Fruit fly (Drosophila melanogaster) whole organism, embryonic: ENCODE results near the gene CG33299.

ENCODE experiments used
- Atf3 ChIP-seq: fragments of 200-800 bp; sonication (Bioruptor generic); optimal IDR thresholded peaks from 3 replicates; lab custom pipeline; 2016; ENCODE audit warnings: missing biosample characterization, missing genetic modification characterization
- CG1024 ChIP-seq: fragments of 200-800 bp; sonication (Bioruptor generic); IDR thresholded peaks from 2 replicates; pipeline ENCODE4 v1.3.6; 2022; ENCODE audit warnings: missing biosample characterization, missing genetic modification characterization
- CG11456 ChIP-seq: fragments of 200-800 bp; sonication (Bioruptor generic); IDR thresholded peaks from 3 replicates; pipeline ENCODE4 v1.3.6; 2022; ENCODE audit warnings: missing biosample characterization, missing genetic modification characterization
- CG14710 ChIP-seq: fragments of 200-800 bp; sonication (Bioruptor generic); optimal IDR thresholded peaks from 3 replicates; lab custom pipeline; 2019; ENCODE audit warnings: missing biosample characterization, mild to moderate bottlenecking, missing genetic modification characterization, moderate library complexity
- CG15514 ChIP-seq: fragments of 200-800 bp; sonication (Bioruptor generic); optimal IDR thresholded peaks from 3 replicates; lab custom pipeline; 2017; ENCODE audit warnings: missing biosample characterization, missing genetic modification characterization, mild to moderate bottlenecking, moderate library complexity, missing genetic modification reagents
- CG17328 ChIP-seq: fragments of 200-800 bp; sonication (Bioruptor generic); IDR thresholded peaks from 2 replicates; pipeline ENCODE4 v1.3.6; 2022; ENCODE audit warnings: missing biosample characterization, missing genetic modification characterization
- CG17829 ChIP-seq: fragments of 200-800 bp; optimal IDR thresholded peaks from 2 replicates; lab custom pipeline; 2019; ENCODE audit warnings: missing biosample characterization, mild to moderate bottlenecking, missing genetic modification characterization, moderate library complexity
- CG18476 ChIP-seq: fragments of 200-800 bp; sonication (Bioruptor generic); optimal IDR thresholded peaks from 2 replicates; lab custom pipeline; 2016; ENCODE audit warnings: missing biosample characterization, mild to moderate bottlenecking, missing genetic modification characterization
- CG18599 ChIP-seq: fragments of 200-800 bp; sonication (Bioruptor generic); optimal IDR thresholded peaks from 3 replicates; lab custom pipeline; 2017; ENCODE audit warnings: missing biosample characterization, missing genetic modification characterization, mild to moderate bottlenecking, moderate library complexity, missing genetic modification reagents
- CG2199 ChIP-seq: fragments of 200-800 bp; sonication (Bioruptor generic); IDR thresholded peaks from 3 replicates; pipeline ENCODE4 v1.3.6; 2022; ENCODE audit warnings: missing biosample characterization, missing genetic modification characterization
- CG3065 ChIP-seq: fragments of 200-800 bp; sonication (Bioruptor generic); optimal IDR thresholded peaks from 2 replicates; lab custom pipeline; 2016; ENCODE audit warnings: missing biosample characterization, missing genetic modification characterization
- CG31365 ChIP-seq: fragments of 200-800 bp; sonication (Bioruptor generic); optimal IDR thresholded peaks from 2 replicates; lab custom pipeline; 2018; ENCODE audit warnings: missing biosample characterization, mild to moderate bottlenecking, missing genetic modification characterization
- CG3838 ChIP-seq: fragments of 200-800 bp; sonication (Bioruptor generic); optimal IDR thresholded peaks from 3 replicates; lab custom pipeline; 2016; ENCODE audit warnings: missing biosample characterization, missing genetic modification characterization
- CG3847 ChIP-seq: fragments of 200-800 bp; sonication (Bioruptor generic); IDR thresholded peaks from 2 replicates; pipeline ENCODE4 v1.3.6; 2022; ENCODE audit warnings: missing biosample characterization, missing genetic modification characterization
- CG4328 ChIP-seq: fragments of 200-800 bp; sonication (Bioruptor generic); optimal IDR thresholded peaks from 3 replicates; lab custom pipeline; 2017; ENCODE audit warnings: missing biosample characterization, missing genetic modification reagents, missing genetic modification characterization
- CG7357 ChIP-seq: fragments of 200-800 bp; sonication (Bioruptor generic); IDR thresholded peaks from 3 replicates; pipeline ENCODE4 v1.3.6; 2022; ENCODE audit warnings: missing biosample characterization, missing genetic modification characterization
- CG8388 ChIP-seq: fragments of 200-800 bp; sonication (Bioruptor generic); optimal IDR thresholded peaks from 2 replicates; lab custom pipeline; 2019; ENCODE audit warnings: missing biosample characterization, mild to moderate bottlenecking, missing genetic modification characterization, moderate library complexity
- CG9609 ChIP-seq: fragments of 200-800 bp; sonication (Bioruptor generic); optimal IDR thresholded peaks from 3 replicates; lab custom pipeline; 2016; ENCODE audit warnings: missing biosample characterization, missing genetic modification characterization
- D ChIP-seq, 2 experiments: fragments of 200-800 bp in 1 of 2; fragments of >200 bp in 1 of 2; sonication (Bioruptor generic) in 1 of 2; optimal IDR thresholded peaks; 2 replicates in 1 of 2; 3 replicates in 1 of 2; lab custom pipeline; 2017; ENCODE audit warnings: mild to moderate bottlenecking in 1 of 2, missing biosample characterization in 1 of 2, missing genetic modification characterization in 1 of 2, missing genetic modification reagents in 1 of 2
- E2f1 ChIP-seq: fragments of 200-800 bp; sonication (Bioruptor generic); IDR thresholded peaks from 2 replicates; pipeline ENCODE4 v1.3.6; 2022; ENCODE audit warnings: missing biosample characterization, missing genetic modification characterization
- Gug ChIP-seq: fragments of 200-800 bp; sonication (Bioruptor generic); IDR thresholded peaks from 4 replicates; pipeline ENCODE4 v1.3.6; 2022; ENCODE audit warnings: missing biosample characterization, missing genetic modification characterization
- HLH54F ChIP-seq: fragments of 200-800 bp; sonication (Bioruptor generic); optimal IDR thresholded peaks from 3 replicates; lab custom pipeline; 2016; ENCODE audit warnings: missing biosample characterization, missing genetic modification characterization
- Lpt ChIP-seq: fragments of >200 bp; optimal IDR thresholded peaks from 2 replicates; lab custom pipeline; 2018; ENCODE audit warnings: missing biosample characterization, missing genetic modification characterization
- Scr ChIP-seq: fragments of 200-800 bp; sonication (Bioruptor generic); IDR thresholded peaks from 2 replicates; pipeline ENCODE4 v1.3.6; 2022; ENCODE audit warnings: missing biosample characterization, missing genetic modification characterization; ENCODE audit not compliant: partially characterized antibody
- Sin3A ChIP-seq: fragments of >200 bp; optimal IDR thresholded peaks from 2 replicates; lab custom pipeline; 2018
- Sry-β ChIP-seq: fragments of 200-800 bp; sonication (Bioruptor generic); optimal IDR thresholded peaks from 2 replicates; lab custom pipeline; 2018; ENCODE audit warnings: missing biosample characterization, mild to moderate bottlenecking, missing genetic modification characterization, moderate library complexity
- Sry-δ ChIP-seq: fragments of 200-800 bp; sonication (Bioruptor generic); optimal IDR thresholded peaks from 2 replicates; lab custom pipeline; 2016; ENCODE audit warnings: missing biosample characterization, missing genetic modification characterization
- YL-1 ChIP-seq: fragments of 200-800 bp; sonication (Bioruptor generic); optimal IDR thresholded peaks from 3 replicates; lab custom pipeline; 2017; ENCODE audit warnings: missing biosample characterization, mild to moderate bottlenecking, missing genetic modification characterization
- chinmo ChIP-seq: fragments of 200-800 bp; sonication (Bioruptor generic); IDR thresholded peaks from 4 replicates; pipeline ENCODE4 v1.3.6; 2022; ENCODE audit warnings: missing biosample characterization, missing genetic modification characterization; ENCODE audit not compliant: partially characterized antibody
- croc ChIP-seq: fragments of 200-800 bp; sonication (Bioruptor generic); conservative IDR thresholded peaks from 3 replicates; pipeline ENCODE4 v1.3.6; 2022; ENCODE audit warnings: missing biosample characterization, missing genetic modification characterization
- disco-r ChIP-seq: fragments of 200-800 bp; sonication (Bioruptor generic); optimal IDR thresholded peaks from 2 replicates; lab custom pipeline; 2016; ENCODE audit warnings: missing biosample characterization, missing genetic modification characterization
- fd102C ChIP-seq: fragments of 200-800 bp; sonication (Bioruptor generic); optimal IDR thresholded peaks from 2 replicates; lab custom pipeline; 2018; ENCODE audit warnings: missing biosample characterization, mild to moderate bottlenecking, missing genetic modification characterization, moderate library complexity
- ftz-f1 ChIP-seq: fragments of 200-800 bp; sonication (Bioruptor generic); optimal IDR thresholded peaks from 2 replicates; lab custom pipeline; 2016; ENCODE audit warnings: missing biosample characterization, missing genetic modification characterization
- gce ChIP-seq: fragments of 200-800 bp; sonication (Bioruptor generic); IDR thresholded peaks from 3 replicates; pipeline ENCODE4 v1.3.6; 2022; ENCODE audit warnings: missing biosample characterization, missing genetic modification characterization
- gcm ChIP-seq: fragments of 200-800 bp; sonication (Bioruptor generic); optimal IDR thresholded peaks from 2 replicates; lab custom pipeline; 2019; ENCODE audit warnings: missing biosample characterization, mild to moderate bottlenecking, missing genetic modification characterization, moderate library complexity
- gsb ChIP-seq: fragments of 200-800 bp; sonication (Bioruptor generic); IDR thresholded peaks from 2 replicates; pipeline ENCODE4 v1.3.6; 2022; ENCODE audit warnings: missing biosample characterization, missing genetic modification characterization
- ken ChIP-seq: fragments of 200-800 bp; sonication (Bioruptor generic); IDR thresholded peaks from 3 replicates; pipeline ENCODE4 v1.3.6; 2022; ENCODE audit warnings: missing biosample characterization, missing genetic modification characterization
- lov ChIP-seq, 2 experiments: fragments of 200-800 bp in 1 of 2; fragments of >200 bp in 1 of 2; sonication (Bioruptor generic) in 1 of 2; IDR thresholded peaks in 1 of 2; optimal IDR thresholded peaks in 1 of 2; 2 replicates in 1 of 2; 3 replicates in 1 of 2; pipeline versions ENCODE4 v1.3.6 to Lab custom; 2017 to 2022; ENCODE audit warnings: missing biosample characterization in 1 of 2, missing genetic modification characterization in 1 of 2
- luna ChIP-seq: fragments of 200-800 bp; sonication (Bioruptor generic); optimal IDR thresholded peaks from 2 replicates; lab custom pipeline; 2016; ENCODE audit warnings: missing biosample characterization, missing genetic modification characterization
- oc ChIP-seq: fragments of 200-800 bp; sonication (Bioruptor generic); optimal IDR thresholded peaks from 2 replicates; lab custom pipeline; 2018; ENCODE audit warnings: missing biosample characterization, mild to moderate bottlenecking, missing genetic modification characterization, moderate library complexity
- salm ChIP-seq: fragments of 200-800 bp; sonication (Bioruptor generic); optimal IDR thresholded peaks from 2 replicates; lab custom pipeline; 2018; ENCODE audit warnings: missing biosample characterization, mild to moderate bottlenecking, missing genetic modification characterization
- seq ChIP-seq: fragments of 200-800 bp; sonication (Bioruptor generic); IDR thresholded peaks from 2 replicates; pipeline ENCODE4 v1.3.6; 2022; ENCODE audit warnings: missing biosample characterization, missing genetic modification characterization
- sna ChIP-seq: fragments of 200-800 bp; sonication (Bioruptor generic); IDR thresholded peaks from 2 replicates; pipeline ENCODE4 v1.3.6; 2022; ENCODE audit warnings: missing biosample characterization, missing genetic modification characterization; ENCODE audit not compliant: partially characterized antibody
- stwl ChIP-seq: fragments of 200-800 bp; sonication (Bioruptor generic); optimal IDR thresholded peaks from 3 replicates; lab custom pipeline; 2018; ENCODE audit warnings: missing biosample characterization, mild to moderate bottlenecking, missing genetic modification characterization, moderate library complexity
- tin ChIP-seq: fragments of 200-800 bp; sonication (Bioruptor generic); optimal IDR thresholded peaks from 3 replicates; lab custom pipeline; 2016; ENCODE audit warnings: missing biosample characterization, missing genetic modification characterization
- trem ChIP-seq: fragments of 200-800 bp; optimal IDR thresholded peaks from 3 replicates; lab custom pipeline; 2019; ENCODE audit warnings: missing biosample characterization, mild to moderate bottlenecking, missing genetic modification characterization, moderate library complexity
- wdn ChIP-seq: fragments of 200-800 bp; sonication (Bioruptor generic); IDR thresholded peaks from 2 replicates; pipeline ENCODE4 v1.3.6; 2022; ENCODE audit warnings: missing biosample characterization, missing genetic modification characterization
- zf30C ChIP-seq: fragments of 200-800 bp; sonication (Bioruptor generic); optimal IDR thresholded peaks from 3 replicates; lab custom pipeline; 2018; ENCODE audit warnings: missing biosample characterization, mild to moderate bottlenecking, missing genetic modification characterization
- zfh2 ChIP-seq: fragments of 200-800 bp; sonication (Bioruptor generic); optimal IDR thresholded peaks from 2 replicates; lab custom pipeline; 2016; ENCODE audit warnings: missing biosample characterization, missing genetic modification characterization

Gene CG33299

DNA sequence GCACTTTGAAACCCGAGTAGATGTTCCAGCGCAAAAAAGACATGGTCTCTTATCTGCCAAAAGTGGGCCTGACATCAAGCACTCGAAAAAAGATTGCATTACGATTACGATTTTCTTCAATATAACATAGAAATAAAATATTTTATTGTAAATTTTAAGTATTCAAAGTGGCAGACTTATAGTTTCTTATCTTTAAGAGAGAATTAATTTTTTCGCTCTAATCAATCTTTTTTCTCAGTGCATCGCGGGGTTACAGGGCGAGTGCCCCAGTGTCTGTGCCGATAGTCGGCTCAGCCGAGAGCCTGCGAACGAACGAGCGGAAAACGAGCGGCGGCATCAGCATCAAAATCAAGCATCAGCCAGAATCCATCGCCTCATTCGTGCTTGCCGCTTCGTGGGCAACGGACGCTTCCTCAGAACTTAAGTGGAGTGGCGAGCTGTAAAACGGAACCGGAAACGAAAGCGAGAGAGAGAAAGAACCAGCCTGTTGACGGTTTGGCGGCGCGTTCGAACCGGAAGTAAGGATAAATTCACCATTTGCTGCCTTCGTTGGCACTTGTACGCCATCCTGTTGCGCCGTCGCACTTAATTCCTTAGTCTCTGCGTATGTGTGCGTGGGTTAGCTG, 22.5 kb upstream of the CG33299 start, which contains the start of gene Apoltp (continued):
- TF ChIP-seq lov (optimal IDR thresholded peaks at IDR 0.05; lab: Kevin White, UChicago) (no peak), lov (GFP tag; IDR thresholded peaks at IDR 0.05; lab: Robert Waterston, UW) (0 out of 3 replicates have a peak, but pooled peaks have one; percentile 23), Atf3 (no peak), oc (peak; percentile 16), salm (tag; lab: Kevin White, UChicago) (no peak), CG18476 (GFP tag; lab: Kevin White, UChicago) (peak; percentile 56), Sry-β (GFP tag; lab: Kevin White, UChicago) (no peak), YL-1 (GFP tag; lab: Kevin White, UChicago) (no peak), CG15514 (peak; percentile 76), trem (tag; lab: Kevin White, UChicago) (peak; percentile 52), Sry-δ (GFP tag; lab: Kevin White, UChicago) (no peak), CG14710 (tag; lab: Kevin White, UChicago) (no peak), stwl (tag; lab: Kevin White, UChicago) (no peak), HLH54F (GFP tag; lab: Kevin White, UChicago) (no peak), Gug (GFP tag; lab: Robert Waterston, UW) (peak; percentile 60; the same call in 1 of the 4 replicates), croc (peak; percentile 57; the same call in 2 of the 3 replicates), CG1024 (GFP tag; lab: Robert Waterston, UW) (peak; percentile 59), CG18599 (peak; percentile 96), CG3065 (GFP tag; lab: Kevin White, UChicago) (no peak), CG4328 (GFP tag; lab: Kevin White, UChicago) (peak; percentile 17), chinmo (GFP tag; lab: Robert Waterston, UW) (no peak), CG3838 (GFP tag; lab: Kevin White, UChicago) (no peak), seq (GFP tag; lab: Robert Waterston, UW) (peak; percentile 55), CG17328 (GFP tag; lab: Robert Waterston, UW) (peak; percentile 70), fd102C (GFP tag; lab: Kevin White, UChicago) (no peak), Sin3A (lab: Kevin White, UChicago) (no peak), gce (peak; percentile 50; the same call in 2 of the 3 replicates), CG7357 (GFP tag; lab: Robert Waterston, UW) (0 out of 3 replicates have a peak, but pooled peaks have one; percentile 32), tin (GFP tag; lab: Kevin White, UChicago) (peak; percentile 52), luna (GFP tag; lab: Kevin White, UChicago) (no peak), zfh2 (GFP tag; lab: Kevin White, UChicago) (no peak), gcm (GFP tag; lab: Kevin White, UChicago) (peak; percentile 69), sna (no peak), Lpt (GFP tag; lab: Kevin White, UChicago) (no peak), wdn (GFP tag; lab: Robert Waterston, UW) (peak; percentile 60), zf30C (peak; percentile 39), D (optimal IDR thresholded peaks at IDR 0.05; lab: Kevin White, UChicago) (no peak), D (GFP tag; optimal IDR thresholded peaks at IDR 0.05; lab: Kevin White, UChicago) (peak; percentile 54), ftz-f1 (no peak), CG31365 (tag; lab: Kevin White, UChicago) (peak; percentile 6), CG3847 (GFP tag; lab: Robert Waterston, UW) (peak; percentile 77), ken (GFP tag; lab: Robert Waterston, UW) (peak; percentile 5; the same call in 1 of the 3 replicates), disco-r (GFP tag; lab: Kevin White, UChicago) (no peak), gsb (GFP tag; lab: Robert Waterston, UW) (peak; percentile 64), CG11456 (GFP tag; lab: Robert Waterston, UW) (peak; percentile 73), Scr (GFP tag; lab: Robert Waterston, UW) (no peak), CG8388 (GFP tag; lab: Kevin White, UChicago) (peak; percentile 9), CG9609 (GFP tag; lab: Kevin White, UChicago) (no peak), CG2199 (GFP tag; lab: Robert Waterston, UW) (no peak), E2f1 (GFP tag; lab: Robert Waterston, UW) (peak; percentile 60), CG17829 (no peak)
